Worm (Caenorhabditis elegans) whole organism, young adult: ENCODE measurements around the gene T03D8.6.

Experiments
- B0261.1 ChIP-seq: sonication (generic microtip); optimal IDR thresholded peaks from 2 replicates; lab custom pipeline; 2016; ENCODE audit warnings: mild to moderate bottlenecking, missing genetic modification characterization, moderate library complexity, missing compliant biosample characterization
- B0336.3 ChIP-seq: fragments of 200-800 bp; sonication (Bioruptor generic); IDR thresholded peaks from 2 replicates; pipeline ENCODE4 v1.3.6; 2022; ENCODE audit warnings: missing genetic modification characterization, missing compliant biosample characterization
- C06A6.2 ChIP-seq: fragments of 200-800 bp; sonication (Bioruptor generic); conservative IDR thresholded peaks from 2 replicates; pipeline ENCODE4 v1.3.6; 2022; ENCODE audit warnings: missing genetic modification characterization, missing compliant biosample characterization
- F10E7.11 ChIP-seq: sonication (generic microtip); optimal IDR thresholded peaks from 2 replicates; lab custom pipeline; 2017; ENCODE audit warnings: mild to moderate bottlenecking, missing genetic modification characterization, moderate library complexity, missing compliant biosample characterization
- F22D6.2 ChIP-seq: sonication (generic microtip); optimal IDR thresholded peaks from 2 replicates; lab custom pipeline; 2016; ENCODE audit warnings: mild to moderate bottlenecking, missing genetic modification characterization, missing compliant biosample characterization
- F23B12.7 ChIP-seq: sonication (generic microtip); optimal IDR thresholded peaks from 2 replicates; lab custom pipeline; 2017; ENCODE audit warnings: missing genetic modification characterization, mild to moderate bottlenecking, missing compliant biosample characterization, antibody characterized with exemption, moderate library complexity; ENCODE audit not compliant: insufficient read depth
- F49E8.2 ChIP-seq: sonication (generic microtip); optimal IDR thresholded peaks from 3 replicates; lab custom pipeline; 2017; ENCODE audit warnings: missing genetic modification characterization, mild to moderate bottlenecking, missing compliant biosample characterization, antibody characterized with exemption, moderate library complexity; ENCODE audit not compliant: insufficient read depth
- F55B11.4 ChIP-seq: sonication (generic microtip); optimal IDR thresholded peaks from 2 replicates; lab custom pipeline; 2016; ENCODE audit warnings: missing compliant biosample characterization, missing genetic modification characterization, borderline replicate concordance; ENCODE audit not compliant: insufficient read depth
- Y53F4B.3 ChIP-seq: fragments of 200-800 bp; sonication (Bioruptor generic); IDR thresholded peaks from 2 replicates; pipeline ENCODE4 v1.3.6; 2022; ENCODE audit warnings: missing genetic modification reagents, missing genetic modification characterization, missing compliant biosample characterization
- Y79H2A.3 ChIP-seq: fragments of 200-800 bp; sonication (Bioruptor generic); conservative IDR thresholded peaks from 2 replicates; pipeline ENCODE4 v1.3.6; 2022; ENCODE audit warnings: missing genetic modification reagents, missing genetic modification characterization, missing compliant biosample characterization
- ZK185.1 ChIP-seq: sonication (generic microtip); optimal IDR thresholded peaks from 2 replicates; lab custom pipeline; 2016; ENCODE audit warnings: mild to moderate bottlenecking, missing genetic modification characterization, missing compliant biosample characterization; ENCODE audit not compliant: poor library complexity, severe bottlenecking
- akir-1 ChIP-seq: fragments of 200-800 bp; sonication (Bioruptor generic); optimal IDR thresholded peaks from 2 replicates; lab custom pipeline; 2018; ENCODE audit warnings: mild to moderate bottlenecking, missing genetic modification characterization, moderate library complexity, missing compliant biosample characterization
- ama-1 ChIP-seq, 3 experiments: fragments of 150-350 bp in 1 of 3; sonication (generic microtip) in 2 of 3; optimal IDR thresholded peaks; 2 replicates each; lab custom pipeline; 2014 to 2018; ENCODE audit warnings: missing biosample characterization in 2 of 3, missing genetic modification characterization in 2 of 3, missing genetic modification reagents in 2 of 3
- atf-7 ChIP-seq: sonication (generic microtip); optimal IDR thresholded peaks from 2 replicates; lab custom pipeline; 2017; ENCODE audit warnings: mild to moderate bottlenecking, missing genetic modification characterization, missing compliant biosample characterization
- attf-3 ChIP-seq: fragments of 200-800 bp; sonication (Bioruptor generic); conservative IDR thresholded peaks from 2 replicates; pipeline ENCODE4 v1.3.6; 2022; ENCODE audit warnings: missing genetic modification reagents, missing genetic modification characterization, missing compliant biosample characterization
- ceh-100 ChIP-seq: fragments of 200-800 bp; sonication (Bioruptor generic); IDR thresholded peaks from 2 replicates; pipeline ENCODE4 v1.3.6; 2022; ENCODE audit warnings: missing genetic modification reagents, missing genetic modification characterization, missing compliant biosample characterization
- ceh-91 ChIP-seq: fragments of 200-800 bp; sonication (Bioruptor generic); IDR thresholded peaks from 2 replicates; pipeline ENCODE4 v1.3.6; 2022; ENCODE audit warnings: missing genetic modification reagents, missing genetic modification characterization, missing compliant biosample characterization
- dpff-1 ChIP-seq: sonication (generic microtip); optimal IDR thresholded peaks from 2 replicates; lab custom pipeline; 2017; ENCODE audit warnings: mild to moderate bottlenecking, missing genetic modification characterization, missing compliant biosample characterization
- hmg-1.2 ChIP-seq: fragments of 200-800 bp; sonication (Bioruptor generic); IDR thresholded peaks from 2 replicates; pipeline ENCODE4 v1.3.6; 2022; ENCODE audit warnings: missing genetic modification reagents, missing genetic modification characterization, missing compliant biosample characterization
- let-526 ChIP-seq: fragments of 200-800 bp; sonication (Bioruptor generic); IDR thresholded peaks from 2 replicates; pipeline ENCODE4 v1.3.6; 2022; ENCODE audit warnings: missing genetic modification reagents, missing genetic modification characterization, missing compliant biosample characterization
- let-607 ChIP-seq, 2 experiments: fragments of 200-800 bp in 1 of 2; sonication (Bioruptor generic) in 1 of 2; sonication (generic microtip) in 1 of 2; optimal IDR thresholded peaks; 2 replicates each; lab custom pipeline; 2016 to 2018; ENCODE audit warnings: mild to moderate bottlenecking in 2 of 2, missing compliant biosample characterization in 2 of 2, missing genetic modification characterization in 2 of 2, moderate library complexity in 2 of 2, missing genotype in 1 of 2
- lin-40 ChIP-seq: sonication (generic microtip); optimal IDR thresholded peaks from 2 replicates; lab custom pipeline; 2016; ENCODE audit warnings: missing genetic modification characterization, mild to moderate bottlenecking, missing compliant biosample characterization, missing genotype, missing genetic modification reagents
- lin-54 ChIP-seq: fragments of 200-800 bp; sonication (Bioruptor generic); optimal IDR thresholded peaks from 2 replicates; lab custom pipeline; 2018; ENCODE audit warnings: mild to moderate bottlenecking, missing genetic modification characterization, missing compliant biosample characterization
- madf-10 ChIP-seq: sonication (generic microtip); optimal IDR thresholded peaks from 2 replicates; lab custom pipeline; 2016; ENCODE audit warnings: mild to moderate bottlenecking, missing genetic modification characterization, missing compliant biosample characterization
- madf-8 ChIP-seq: fragments of 200-800 bp; sonication (Bioruptor generic); conservative IDR thresholded peaks from 2 replicates; pipeline ENCODE4 v1.3.6; 2022; ENCODE audit warnings: missing genetic modification reagents, missing genetic modification characterization, missing compliant biosample characterization
- nfya-1 ChIP-seq: sonication (generic microtip); optimal IDR thresholded peaks from 2 replicates; lab custom pipeline; 2017; ENCODE audit warnings: antibody characterized with exemption, missing compliant biosample characterization, missing genetic modification characterization, borderline replicate concordance; ENCODE audit not compliant: insufficient read depth
- nfyb-1 ChIP-seq: fragments of 200-800 bp; sonication (Bioruptor generic); IDR thresholded peaks from 2 replicates; pipeline ENCODE4 v1.3.6; 2022; ENCODE audit warnings: missing genetic modification reagents, missing genetic modification characterization, missing compliant biosample characterization
- pbrm-1 ChIP-seq: fragments of 200-800 bp; sonication (Bioruptor generic); IDR thresholded peaks from 2 replicates; pipeline ENCODE4 v1.3.6; 2022; ENCODE audit warnings: missing genetic modification reagents, missing genetic modification characterization, missing compliant biosample characterization
- rec-8 ChIP-seq, 2 experiments: sonication (generic microtip); optimal IDR thresholded peaks; 2 replicates each; lab custom pipeline; 2016; ENCODE audit warnings: mild to moderate bottlenecking in 2 of 2, missing genetic modification characterization in 2 of 2, missing genetic modification reagents in 2 of 2, missing genotype in 2 of 2, missing biosample characterization in 1 of 2, missing compliant biosample characterization in 1 of 2, moderate library complexity in 1 of 2
- snpc-3.4 ChIP-seq: sonication (generic microtip); optimal IDR thresholded peaks from 2 replicates; lab custom pipeline; 2017; ENCODE audit warnings: missing genetic modification characterization, mild to moderate bottlenecking, missing compliant biosample characterization, antibody characterized with exemption, moderate library complexity, missing genotype, missing genetic modification reagents
- somi-1 ChIP-seq: fragments of 200-800 bp; sonication (Bioruptor generic); optimal IDR thresholded peaks from 2 replicates; lab custom pipeline; 2018; ENCODE audit warnings: mild to moderate bottlenecking, missing genetic modification characterization, missing compliant biosample characterization
- tlf-1 ChIP-seq: fragments of 200-800 bp; sonication (Bioruptor generic); optimal IDR thresholded peaks from 2 replicates; lab custom pipeline; 2018; ENCODE audit warnings: mild to moderate bottlenecking, missing genetic modification characterization, missing compliant biosample characterization
- unc-130 ChIP-seq: sonication (generic microtip); optimal IDR thresholded peaks from 2 replicates; lab custom pipeline; 2016; ENCODE audit warnings: missing genetic modification reagents, missing genetic modification characterization, missing compliant biosample characterization
- unc-62 ChIP-seq: fragments of 150-350 bp; optimal IDR thresholded peaks from 2 replicates; lab custom pipeline; 2014; ENCODE audit warnings: missing biosample characterization, missing genetic modification reagents, missing genetic modification characterization
- ztf-25 ChIP-seq: fragments of 200-800 bp; sonication (Bioruptor generic); IDR thresholded peaks from 2 replicates; pipeline ENCODE4 v1.3.6; 2022; ENCODE audit warnings: missing genetic modification reagents, missing genetic modification characterization, missing compliant biosample characterization

T03D8.6 gene

DNA sequence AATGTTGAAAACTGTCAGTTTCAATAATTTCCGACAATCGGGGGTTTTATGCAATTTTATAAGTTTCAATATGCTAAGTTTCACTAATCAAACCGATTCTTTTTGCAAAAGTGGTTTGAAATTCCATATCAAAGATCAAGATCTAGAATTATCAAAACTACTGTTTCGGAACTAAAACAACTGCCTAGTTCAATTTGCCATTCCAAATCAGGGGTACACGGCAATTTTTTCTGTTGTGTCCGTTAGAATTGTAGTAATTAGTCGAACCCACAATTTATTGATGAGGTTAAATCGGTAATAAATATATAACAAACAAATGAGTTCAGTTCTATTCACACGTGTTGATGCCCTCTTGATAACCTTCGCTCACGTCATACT is 34.3 kb downstream of the T03D8.6 start:
- TF ChIP-seq rec-8 (tag; optimal IDR thresholded peaks at IDR 0.05; lab: Kevin White, UChicago) (no peak), Y53F4B.3 (no peak), let-526 (GFP tag; lab: Robert Waterston, UW) (no peak), C06A6.2 (GFP tag; lab: Robert Waterston, UW) (no peak), attf-3 (GFP tag; lab: Robert Waterston, UW) (no peak), F10E7.11 (no peak), snpc-3.4 (tag; lab: Kevin White, UChicago) (no peak), somi-1 (GFP tag; lab: Kevin White, UChicago) (no peak), ceh-100 (GFP tag; lab: Robert Waterston, UW) (no peak), unc-62 (no peak), ceh-91 (GFP tag; lab: Robert Waterston, UW) (no peak), F22D6.2 (no peak), lin-40 (no peak), F49E8.2 (tag; lab: Kevin White, UChicago) (no peak), F23B12.7 (tag; lab: Kevin White, UChicago) (no peak), F55B11.4 (tag; lab: Kevin White, UChicago) (no peak), hmg-1.2 (GFP tag; lab: Robert Waterston, UW) (no peak)

- TF ChIP-seq hmg-1.2 (GFP tag; lab: Robert Waterston, UW) (0 out of 2 replicates have a peak, but pooled peaks have one; percentile 17), ama-1 (optimal IDR thresholded peaks at IDR 0.05; lab: Kevin White, UChicago) (peak; percentile 10), ama-1 (GFP tag; optimal IDR thresholded peaks at IDR 0.05; lab: Kevin White, UChicago) (no peak), Y79H2A.3 (GFP tag; lab: Robert Waterston, UW) (no peak), B0336.3 (GFP tag; lab: Robert Waterston, UW) (0 out of 2 replicates have a peak, but pooled peaks have one; percentile 33), lin-40 (peak; percentile 0), nfya-1 (tag; lab: Kevin White, UChicago) (no peak), dpff-1 (tag; lab: Kevin White, UChicago) (peak; percentile 15), atf-7 (peak; percentile 29), madf-10 (tag; lab: Kevin White, UChicago) (peak; percentile 72), madf-8 (GFP tag; lab: Robert Waterston, UW) (no peak), tlf-1 (peak; percentile 10), ZK185.1 (tag; lab: Kevin White, UChicago) (peak; percentile 50), lin-54 (GFP tag; lab: Kevin White, UChicago) (peak; percentile 40), nfyb-1 (GFP tag; lab: Robert Waterston, UW) (peak; percentile 62), let-607 (tag; optimal IDR thresholded peaks at IDR 0.05; lab: Kevin White, UChicago) (no peak), snpc-3.4 (tag; lab: Kevin White, UChicago) (peak; percentile 11), B0261.1 (tag; lab: Kevin White, UChicago) (no peak), pbrm-1 (GFP tag; lab: Robert Waterston, UW) (peak; percentile 42), Y53F4B.3 (no peak), ztf-25 (GFP tag; lab: Robert Waterston, UW) (no peak), unc-130 (GFP tag; lab: Kevin White, UChicago) (no peak), akir-1 (GFP tag; lab: Kevin White, UChicago) (peak; percentile 28)
- TF ChIP-seq, all 124 proteins: peak for 14
Observed at ce11 chrV:20785050-20785847, 34.9 kb downstream of the T03D8.6 start.
